Fruit fly (Drosophila melanogaster): Measurements from ENCODE around the gene JTBR.

JTBR gene

dm6 chr3L:1794164-1794942, 8.3 kb downstream of the JTBR start (continued):
- TF ChIP-seq HLHmδ (GFP tag; optimal IDR thresholded peaks at IDR 0.05) = peak; percentile 26
- no peak for TF ChIP-seq CG16815 (GFP tag; optimal IDR thresholded peaks at IDR 0.05)
- TF ChIP-seq CG1603 (tag; optimal IDR thresholded peaks at IDR 0.05) = no peak
- TF ChIP-seq CG8359 (GFP tag; optimal IDR thresholded peaks at IDR 0.05; ENCODE audit: borderline replicate concordance) = no peak
- peak; percentile 31 for TF ChIP-seq CG6854 (GFP tag; optimal IDR thresholded peaks at IDR 0.05)
- TF ChIP-seq wek (GFP tag; optimal IDR thresholded peaks at IDR 0.05) = peak; percentile 67
- no peak for TF ChIP-seq CG7556 (GFP tag; optimal IDR thresholded peaks at IDR 0.05)
- peak in 1 of 2 experiments; percentile 23 for TF ChIP-seq insv (GFP tag; optimal IDR thresholded peaks at IDR 0.05)
- TF ChIP-seq CG10321 (GFP tag; IDR thresholded peaks at IDR 0.05) = peak; percentile 79
- TF ChIP-seq CG34422 (GFP tag; IDR thresholded peaks at IDR 0.05) = peak; percentile 63; the same call in 2 of the 3 replicates
- TF ChIP-seq E2f2 (GFP tag; IDR thresholded peaks at IDR 0.05) = peak; percentile 26
- TF ChIP-seq CG11695 (GFP tag; IDR thresholded peaks at IDR 0.05) = peak; percentile 63; the same call in 1 of the 3 replicates
- no peak for TF ChIP-seq NK7.1 (GFP tag; optimal IDR thresholded peaks at IDR 0.05)
- peak in 1 of 2 experiments; percentile 36 for TF ChIP-seq dpn (GFP tag; optimal IDR thresholded peaks at IDR 0.05)
- no peak for TF ChIP-seq Sin3A (optimal IDR thresholded peaks at IDR 0.05)
- TF ChIP-seq Abd-B (GFP tag; optimal IDR thresholded peaks at IDR 0.05) = peak; percentile 21
- peak; percentile 61; the same call in 1 of the 2 replicates for TF ChIP-seq sob (GFP tag; IDR thresholded peaks at IDR 0.05)
- peak; percentile 91 for TF ChIP-seq CG15479 (GFP tag; optimal IDR thresholded peaks at IDR 0.05)
- peak; percentile 45 for TF ChIP-seq Meics (GFP tag; optimal IDR thresholded peaks at IDR 0.05)
- no peak for TF ChIP-seq CG14710 (tag; optimal IDR thresholded peaks at IDR 0.05)
- TF ChIP-seq crol (GFP tag; IDR thresholded peaks at IDR 0.05) = peak; percentile 74
- peak in 1 of 2 experiments; percentile 33 for TF ChIP-seq bsh (GFP tag; optimal IDR thresholded peaks at IDR 0.05)
- no peak for TF ChIP-seq CG10431 (GFP tag; optimal IDR thresholded peaks at IDR 0.05)
- peak; percentile 91 for TF ChIP-seq sd (tag; optimal IDR thresholded peaks at IDR 0.05)
- peak; percentile 20 for TF ChIP-seq CG4328 (GFP tag; optimal IDR thresholded peaks at IDR 0.05)
- peak; percentile 97 for TF ChIP-seq mirr (GFP tag; optimal IDR thresholded peaks at IDR 0.05)
- peak; percentile 73; the same call in 1 of the 2 replicates for TF ChIP-seq rib (GFP tag; IDR thresholded peaks at IDR 0.05)
- TF ChIP-seq CG12104 (GFP tag; optimal IDR thresholded peaks at IDR 0.05) = peak; percentile 14
- TF ChIP-seq bbx (GFP tag; IDR thresholded peaks at IDR 0.05; ENCODE audit: partially characterized antibody) = peak; percentile 35; the same call in 1 of the 2 replicates
- no peak for TF ChIP-seq Ssrp (tag; optimal IDR thresholded peaks at IDR 0.05)
- TF ChIP-seq D19B (GFP tag; optimal IDR thresholded peaks at IDR 0.05) = no peak
- no peak for TF ChIP-seq nau (GFP tag; optimal IDR thresholded peaks at IDR 0.05)
- peak; percentile 7 for TF ChIP-seq Fer3 (tag; optimal IDR thresholded peaks at IDR 0.05)
- peak; percentile 53 for TF ChIP-seq CG3163 (GFP tag; optimal IDR thresholded peaks at IDR 0.05)
- no peak for TF ChIP-seq Dip2 (GFP tag; IDR thresholded peaks at IDR 0.05)
- TF ChIP-seq vvl (GFP tag; IDR thresholded peaks at IDR 0.05) = peak; percentile 70
- TF ChIP-seq CG13894 (tag; optimal IDR thresholded peaks at IDR 0.05) = peak; percentile 74
- 0 out of 3 replicates have a peak, but pooled peaks have one; percentile 27 for TF ChIP-seq Optix (GFP tag; IDR thresholded peaks at IDR 0.05)
- TF ChIP-seq Nf-YC (tag; optimal IDR thresholded peaks at IDR 0.05) = no peak
- TF ChIP-seq CG30020 (tag; optimal IDR thresholded peaks at IDR 0.05) = no peak
